Worm (Caenorhabditis elegans) whole organism, L2 larva: ENCODE results near the gene laat-1.

ENCODE experiments used
- C34F6.9 ChIP-seq: fragments of 150-350 bp; optimal IDR thresholded peaks from 2 replicates; lab custom pipeline; 2014; ENCODE audit warnings: missing biosample characterization, missing genetic modification characterization
- F13H6.1 ChIP-seq: sonication (generic microtip); optimal IDR thresholded peaks from 2 replicates; lab custom pipeline; 2016; ENCODE audit warnings: missing genetic modification characterization, missing compliant biosample characterization
- R02D3.7 ChIP-seq: fragments of 150-350 bp; optimal IDR thresholded peaks from 2 replicates; lab custom pipeline; 2014; ENCODE audit warnings: missing biosample characterization, missing genetic modification characterization
- Y55F3AM.14 ChIP-seq: fragments of 200-800 bp; sonication (Bioruptor generic); optimal IDR thresholded peaks from 2 replicates; lab custom pipeline; 2018; ENCODE audit warnings: mild to moderate bottlenecking, missing genetic modification characterization, missing compliant biosample characterization
- ZK546.5 ChIP-seq: sonication (generic microtip); optimal IDR thresholded peaks from 2 replicates; lab custom pipeline; 2017; ENCODE audit warnings: missing biosample characterization, missing genetic modification characterization
- alr-1 ChIP-seq: fragments of 150-350 bp; optimal IDR thresholded peaks from 2 replicates; lab custom pipeline; 2014; ENCODE audit warnings: missing biosample characterization, missing genetic modification characterization
- aly-2 ChIP-seq: fragments of 150-350 bp; optimal IDR thresholded peaks from 2 replicates; lab custom pipeline; 2014; ENCODE audit warnings: missing biosample characterization, missing genetic modification characterization
- ama-1 ChIP-seq: fragments of 150-350 bp; optimal IDR thresholded peaks from 2 replicates; lab custom pipeline; 2018; ENCODE audit warnings: inconsistent platforms
- blmp-1 ChIP-seq: sonication (generic microtip); optimal IDR thresholded peaks from 2 replicates; lab custom pipeline; 2017; ENCODE audit warnings: missing genetic modification characterization, mild to moderate bottlenecking, missing compliant biosample characterization, antibody characterized with exemption, moderate library complexity; ENCODE audit not compliant: insufficient read depth
- ceh-16 ChIP-seq: fragments of 150-350 bp; optimal IDR thresholded peaks from 2 replicates; lab custom pipeline; 2014; ENCODE audit warnings: missing biosample characterization, missing genetic modification characterization
- ceh-82 ChIP-seq: fragments of 150-350 bp; optimal IDR thresholded peaks from 2 replicates; lab custom pipeline; 2014; ENCODE audit warnings: missing biosample characterization, missing genetic modification characterization
- crh-2 ChIP-seq: sonication (generic microtip); optimal IDR thresholded peaks from 2 replicates; lab custom pipeline; 2017; ENCODE audit warnings: missing biosample characterization, missing genetic modification characterization
- dmd-4 ChIP-seq: sonication (generic microtip); optimal IDR thresholded peaks from 2 replicates; lab custom pipeline; 2017; ENCODE audit warnings: missing biosample characterization, missing genetic modification characterization
- egl-27 ChIP-seq: sonication (generic microtip); optimal IDR thresholded peaks from 3 replicates; lab custom pipeline; 2017; ENCODE audit warnings: missing biosample characterization, missing genetic modification reagents, missing genetic modification characterization
- elt-1 ChIP-seq: fragments of 150-350 bp; optimal IDR thresholded peaks from 2 replicates; lab custom pipeline; 2014; ENCODE audit warnings: missing biosample characterization, missing genetic modification characterization
- fos-1 ChIP-seq: fragments of 150-350 bp; optimal IDR thresholded peaks from 2 replicates; lab custom pipeline; 2014; ENCODE audit warnings: missing biosample characterization, missing genetic modification characterization
- lin-11 ChIP-seq: fragments of 150-350 bp; sonication (generic microtip); optimal IDR thresholded peaks from 2 replicates; lab custom pipeline; 2014; ENCODE audit warnings: missing biosample characterization, missing genetic modification characterization, inconsistent platforms, mixed read lengths
- lin-13 ChIP-seq: fragments of 150-350 bp; optimal IDR thresholded peaks from 2 replicates; lab custom pipeline; 2014; ENCODE audit warnings: missing biosample characterization, missing genetic modification reagents, missing genetic modification characterization
- lin-39 ChIP-seq: fragments of 150-350 bp; optimal IDR thresholded peaks from 2 replicates; lab custom pipeline; 2014; ENCODE audit warnings: missing biosample characterization, missing genetic modification reagents, missing genetic modification characterization
- lsy-2 ChIP-seq, 2 experiments: fragments of 150-350 bp in 1 of 2; sonication (generic microtip) in 1 of 2; optimal IDR thresholded peaks; 2 replicates each; lab custom pipeline; 2014 to 2017; ENCODE audit warnings: missing biosample characterization in 2 of 2, missing genetic modification characterization in 2 of 2
- mab-5 ChIP-seq: fragments of 150-350 bp; optimal IDR thresholded peaks from 2 replicates; lab custom pipeline; 2014; ENCODE audit warnings: missing biosample characterization, missing genetic modification characterization
- mdl-1 ChIP-seq, 2 experiments: fragments of 150-350 bp in 1 of 2; sonication (generic microtip) in 1 of 2; optimal IDR thresholded peaks; 2 replicates each; lab custom pipeline; 2017; ENCODE audit warnings: missing biosample characterization in 2 of 2, missing genetic modification characterization in 2 of 2
- nhr-10 ChIP-seq: sonication (generic microtip); optimal IDR thresholded peaks from 2 replicates; lab custom pipeline; 2017; ENCODE audit warnings: missing biosample characterization, missing genetic modification characterization
- nhr-129 ChIP-seq: fragments of 150-350 bp; optimal IDR thresholded peaks from 2 replicates; lab custom pipeline; 2014; ENCODE audit warnings: missing biosample characterization, missing genetic modification characterization
- nhr-21 ChIP-seq: fragments of 150-350 bp; optimal IDR thresholded peaks from 2 replicates; lab custom pipeline; 2014; ENCODE audit warnings: missing biosample characterization, missing genetic modification characterization
- nhr-23 ChIP-seq: fragments of 150-350 bp; optimal IDR thresholded peaks from 2 replicates; lab custom pipeline; 2014; ENCODE audit warnings: missing biosample characterization, missing genetic modification reagents, missing genetic modification characterization
- nhr-77 ChIP-seq: fragments of 150-350 bp; optimal IDR thresholded peaks from 2 replicates; lab custom pipeline; 2014; ENCODE audit warnings: missing biosample characterization, missing genetic modification characterization
- skn-1 ChIP-seq: sonication (generic microtip); optimal IDR thresholded peaks from 2 replicates; lab custom pipeline; 2017; ENCODE audit warnings: missing biosample characterization, missing genetic modification characterization
- sma-3 ChIP-seq: sonication (generic microtip); optimal IDR thresholded peaks from 2 replicates; lab custom pipeline; 2016; ENCODE audit warnings: missing genetic modification reagents, missing genetic modification characterization, missing compliant biosample characterization
- sma-9 ChIP-seq, 2 experiments: fragments of 150-350 bp in 1 of 2; sonication (generic microtip) in 1 of 2; optimal IDR thresholded peaks; 2 replicates each; lab custom pipeline; 2014 to 2016; ENCODE audit warnings: missing genetic modification characterization in 2 of 2, mild to moderate bottlenecking in 1 of 2, missing biosample characterization in 1 of 2, missing compliant biosample characterization in 1 of 2, missing genetic modification reagents in 1 of 2, moderate library complexity in 1 of 2
- unc-39 ChIP-seq: fragments of 150-350 bp; optimal IDR thresholded peaks from 2 replicates; lab custom pipeline; 2014; ENCODE audit warnings: missing biosample characterization, missing genetic modification characterization
- unc-55 ChIP-seq: fragments of 150-350 bp; sonication (generic microtip); optimal IDR thresholded peaks from 3 replicates; lab custom pipeline; 2014; ENCODE audit warnings: missing biosample characterization, missing genetic modification reagents, missing genetic modification characterization
- unc-62 ChIP-seq: fragments of 150-350 bp; optimal IDR thresholded peaks from 2 replicates; lab custom pipeline; 2014; ENCODE audit warnings: missing biosample characterization, missing genetic modification reagents, missing genetic modification characterization
- ztf-4 ChIP-seq: fragments of 150-350 bp; optimal IDR thresholded peaks from 2 replicates; lab custom pipeline; 2014; ENCODE audit warnings: missing biosample characterization, missing genetic modification characterization

laat-1 gene

DNA sequence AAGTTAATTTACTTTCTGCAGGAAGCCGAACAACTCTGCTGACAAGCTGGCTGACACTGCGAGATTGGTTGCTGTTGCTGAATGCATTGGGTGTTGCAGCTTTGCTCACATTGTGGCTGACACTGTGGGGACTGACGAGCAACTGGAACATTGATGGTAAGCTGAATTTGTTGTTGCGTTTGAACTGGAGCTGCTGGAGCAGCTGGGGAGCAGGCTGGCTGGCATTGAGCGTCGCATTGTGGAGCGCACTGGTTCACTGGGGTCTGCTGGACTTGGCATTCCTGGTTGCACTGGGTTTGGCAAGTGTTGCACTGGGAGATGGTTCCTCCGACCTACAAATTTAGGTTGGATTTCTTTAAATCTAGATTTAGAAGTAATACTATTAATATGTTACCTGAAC is 45.0 kb downstream of the laat-1 start:
- no peak for TF ChIP-seq mab-5 (tag; lab: Kevin White, UChicago)
- TF ChIP-seq ceh-82, result no peak
- TF ChIP-seq F13H6.1 (tag; lab: Kevin White, UChicago), result no peak
- no peak for TF ChIP-seq lin-13 (GFP tag; lab: Kevin White, UChicago)
- no peak for TF ChIP-seq lsy-2 (tag; optimal IDR thresholded peaks at IDR 0.05; lab: Kevin White, UChicago)
- no peak for TF ChIP-seq aly-2 (tag; lab: Kevin White, UChicago)
- no peak for TF ChIP-seq skn-1 (tag; lab: Kevin White, UChicago)
- no peak for TF ChIP-seq C34F6.9
- TF ChIP-seq sma-9 (GFP tag; optimal IDR thresholded peaks at IDR 0.05; lab: Kevin White, UChicago), result no peak
- TF ChIP-seq sma-9 (tag; optimal IDR thresholded peaks at IDR 0.05; lab: Kevin White, UChicago), result no peak
- TF ChIP-seq sma-3, result no peak
- TF ChIP-seq ama-1 (lab: Kevin White, UChicago), result no peak
- no peak for TF ChIP-seq R02D3.7
- no peak for TF ChIP-seq nhr-10 (tag; lab: Kevin White, UChicago)
- TF ChIP-seq unc-62 (GFP tag; lab: Kevin White, UChicago), result no peak
- TF ChIP-seq unc-39 (tag; lab: Kevin White, UChicago), result no peak
- TF ChIP-seq nhr-23 (tag; lab: Kevin White, UChicago), result no peak
- TF ChIP-seq nhr-77 (tag; lab: Kevin White, UChicago), result no peak
- TF ChIP-seq dmd-4, result no peak

DNA sequence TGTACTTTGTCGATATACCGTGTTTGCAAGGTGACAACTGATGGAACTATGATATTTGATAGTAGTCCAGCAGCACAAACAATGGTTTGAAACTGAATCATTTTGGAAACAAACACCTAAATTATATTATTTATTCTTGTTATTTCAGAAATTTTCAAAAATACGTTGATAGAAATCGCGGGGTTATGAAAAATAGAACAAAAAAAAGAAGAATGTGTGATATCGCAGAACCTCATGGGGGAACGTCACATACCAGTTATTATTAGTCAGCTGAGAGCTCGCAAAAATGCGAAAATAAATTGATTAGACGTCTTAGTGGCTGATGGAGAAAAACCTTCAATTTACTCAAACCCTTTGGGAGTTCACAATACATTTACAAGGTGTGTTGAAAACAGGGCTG is 48.7 kb downstream of the laat-1 start, which contains the start of gene T01D1.5:
Gene T01D1.5, minus strand, starts transcription at position 101 of the 400 bp plus-strand sequence.
- TF ChIP-seq dmd-4 (no peak), lin-39 (tag; lab: Kevin White, UChicago) (no peak), R02D3.7 (no peak), alr-1 (tag; lab: Kevin White, UChicago) (no peak), mdl-1 (tag; optimal IDR thresholded peaks at IDR 0.05; lab: Kevin White, UChicago) (no peak), lin-11 (tag; lab: Kevin White, UChicago) (no peak), Y55F3AM.14 (GFP tag; lab: Kevin White, UChicago) (no peak), C34F6.9 (no peak), nhr-23 (tag; lab: Kevin White, UChicago) (no peak), elt-1 (tag; lab: Kevin White, UChicago) (no peak), blmp-1 (tag; lab: Kevin White, UChicago) (no peak), sma-9 (GFP tag; optimal IDR thresholded peaks at IDR 0.05; lab: Kevin White, UChicago) (no peak), sma-9 (tag; optimal IDR thresholded peaks at IDR 0.05; lab: Kevin White, UChicago) (no peak), nhr-77 (tag; lab: Kevin White, UChicago) (no peak), sma-3 (no peak), nhr-21 (tag; lab: Kevin White, UChicago) (no peak), ceh-16 (tag; lab: Kevin White, UChicago) (no peak), ztf-4 (tag; lab: Kevin White, UChicago) (no peak)

DNA sequence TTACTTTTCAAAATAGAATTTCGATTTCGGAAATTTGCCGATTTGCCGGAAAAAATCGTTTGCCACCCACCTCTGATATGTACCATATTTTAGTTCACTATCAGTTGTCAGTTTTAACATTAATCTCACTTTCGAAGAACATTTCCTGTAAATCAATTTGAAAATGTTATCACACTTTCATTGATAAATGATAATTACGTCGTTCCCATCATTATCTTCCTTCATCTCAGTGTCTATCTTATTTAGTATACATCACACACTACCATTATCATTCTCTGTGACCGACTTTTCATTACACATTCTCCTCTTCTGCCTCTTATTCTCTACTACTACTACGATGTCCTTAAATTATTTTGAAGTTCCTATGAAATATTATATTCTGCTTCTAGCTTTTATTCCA is 51.1 kb downstream of the laat-1 start, which contains the start of gene T01D1.8:
Gene T01D1.8, plus strand, starts transcription at position 236 of the 400 bp plus-strand sequence.
- TF ChIP-seq nhr-23 (tag; lab: Kevin White, UChicago) (no peak), ztf-4 (tag; lab: Kevin White, UChicago) (no peak), skn-1 (tag; lab: Kevin White, UChicago) (no peak), ZK546.5 (tag; lab: Kevin White, UChicago) (no peak), lsy-2 (tag; optimal IDR thresholded peaks at IDR 0.05; lab: Kevin White, UChicago) (no peak), egl-27 (tag; lab: Kevin White, UChicago) (no peak), fos-1 (tag; lab: Kevin White, UChicago) (no peak), crh-2 (no peak), unc-55 (no peak), sma-3 (no peak), Y55F3AM.14 (GFP tag; lab: Kevin White, UChicago) (no peak), nhr-129 (tag; lab: Kevin White, UChicago) (no peak)
- TF ChIP-seq, all 48 proteins: peak for 0
